Worm (Caenorhabditis elegans): ENCODE measurements around the gene F41G3.18.

- no peak for TF ChIP-seq ets-4 (GFP tag; optimal IDR thresholded peaks at IDR 0.05)
- no peak for TF ChIP-seq Y53F4B.3 (GFP tag; IDR thresholded peaks at IDR 0.05)
- no peak for TF ChIP-seq hmg-1.2 (GFP tag; IDR thresholded peaks at IDR 0.05)
- no peak for TF ChIP-seq ceh-91 (GFP tag; IDR thresholded peaks at IDR 0.05)
- no peak for TF ChIP-seq somi-1 (GFP tag; optimal IDR thresholded peaks at IDR 0.05)
These were observed 16.1 kb upstream of the F41G3.18 start, which contains the start of gene F41G3.19 for ce11 chrII:6752027-6752426.

Data from whole organism, young adult.